Fruit fly (Drosophila melanogaster) whole organism, adult: ENCODE data around the gene CG14687.

Experiments
- CG11617 ChIP-seq: fragments of 200-800 bp; sonication (Bioruptor generic); optimal IDR thresholded peaks from 2 replicates; lab custom pipeline; 2017; ENCODE audit warnings: mild to moderate bottlenecking, missing biosample characterization, missing genetic modification reagents, missing genetic modification characterization
- CG5204 ChIP-seq: fragments of 200-800 bp; sonication (Bioruptor generic); optimal IDR thresholded peaks from 2 replicates; lab custom pipeline; 2016; ENCODE audit warnings: missing biosample characterization, missing genetic modification characterization
- CG7045 ChIP-seq: fragments of 200-800 bp; sonication (Bioruptor generic); optimal IDR thresholded peaks from 2 replicates; lab custom pipeline; 2017; ENCODE audit warnings: missing biosample characterization, mild to moderate bottlenecking, missing genetic modification characterization
- Crg-1 ChIP-seq: fragments of 200-800 bp; sonication (Bioruptor generic); optimal IDR thresholded peaks from 2 replicates; lab custom pipeline; 2016; ENCODE audit warnings: missing biosample characterization, missing genetic modification characterization
- bab1 ChIP-seq: fragments of 200-800 bp; sonication (Bioruptor generic); optimal IDR thresholded peaks from 3 replicates; lab custom pipeline; 2019; ENCODE audit warnings: missing biosample characterization, mild to moderate bottlenecking, missing genetic modification characterization, moderate library complexity
- cic ChIP-seq: fragments of 200-800 bp; sonication (Bioruptor generic); optimal IDR thresholded peaks from 2 replicates; lab custom pipeline; 2017; ENCODE audit warnings: missing biosample characterization, mild to moderate bottlenecking, missing genetic modification characterization, moderate library complexity
- kay ChIP-seq: fragments of 200-800 bp; sonication (Bioruptor generic); peaks from one replicate; lab custom pipeline; 2016; ENCODE audit warnings: missing biosample characterization, missing genetic modification characterization, borderline replicate concordance
- ovo ChIP-seq: fragments of 200-800 bp; sonication (Bioruptor generic); optimal IDR thresholded peaks from 2 replicates; lab custom pipeline; 2016; ENCODE audit warnings: missing biosample characterization, missing genetic modification characterization

- no peak for TF ChIP-seq CG5204
- no peak for TF ChIP-seq kay (GFP tag; lab: Kevin White, UChicago)
- TF ChIP-seq CG7045 = no peak
- no peak for TF ChIP-seq Crg-1 (GFP tag; lab: Kevin White, UChicago)
- no peak for TF ChIP-seq bab1 (GFP tag; lab: Kevin White, UChicago)
- no peak for TF ChIP-seq cic (GFP tag; lab: Kevin White, UChicago)
- no peak for TF ChIP-seq ovo (GFP tag; lab: Kevin White, UChicago)
- TF ChIP-seq CG11617 (GFP tag; lab: Kevin White, UChicago) = no peak
These were observed 14.6 kb upstream of the CG14687 start for dm6 chr3R:10778151-10778550.
